Worm (Caenorhabditis elegans): ENCODE data around the gene Y54G11A.3.

Gene Y54G11A.3

ce11 chrII:14321225-14321624 lies 44.8 kb downstream of the Y54G11A.3 start:
- no peak for TF ChIP-seq sma-9 (GFP tag; optimal IDR thresholded peaks at IDR 0.05)
- TF ChIP-seq sma-9 (tag; optimal IDR thresholded peaks at IDR 0.05) = no peak
- no peak for TF ChIP-seq nhr-237 (tag; optimal IDR thresholded peaks at IDR 0.05)
- TF ChIP-seq ama-1 (optimal IDR thresholded peaks at IDR 0.05) = no peak
- no peak for TF ChIP-seq alr-1 (tag; optimal IDR thresholded peaks at IDR 0.05)
- no peak for TF ChIP-seq snpc-4 (tag; optimal IDR thresholded peaks at IDR 0.05)
- no peak for TF ChIP-seq sma-3 (GFP tag; optimal IDR thresholded peaks at IDR 0.05)
- no peak for TF ChIP-seq unc-39 (tag; optimal IDR thresholded peaks at IDR 0.05)
- no peak for TF ChIP-seq elt-1 (tag; optimal IDR thresholded peaks at IDR 0.05)
- TF ChIP-seq egl-27 (tag; optimal IDR thresholded peaks at IDR 0.05) = no peak
- no peak for TF ChIP-seq zag-1 (tag; optimal IDR thresholded peaks at IDR 0.05)
- TF ChIP-seq nhr-21 (tag; optimal IDR thresholded peaks at IDR 0.05) = no peak
- TF ChIP-seq nhr-11 (tag; optimal IDR thresholded peaks at IDR 0.05) = no peak
